Fruit fly (Drosophila melanogaster) whole organism, embryonic: ENCODE data around the gene mRpL14.

Experiments
- Asciz ChIP-seq: fragments of 200-800 bp; sonication (Bioruptor generic); optimal IDR thresholded peaks from 2 replicates; lab custom pipeline; 2017; ENCODE audit warnings: missing biosample characterization, mild to moderate bottlenecking, missing genetic modification characterization, missing genetic modification reagents
- CG11247 ChIP-seq: fragments of 200-800 bp; sonication (Bioruptor generic); IDR thresholded peaks from 2 replicates; pipeline ENCODE4 v1.3.6; 2022; ENCODE audit warnings: missing biosample characterization, missing genetic modification characterization
- CG1233 ChIP-seq: fragments of 200-800 bp; sonication (Bioruptor generic); optimal IDR thresholded peaks from 4 replicates; lab custom pipeline; 2018; ENCODE audit warnings: missing biosample characterization, mild to moderate bottlenecking, missing genetic modification characterization
- CG13894 ChIP-seq: fragments of 200-800 bp; sonication (Bioruptor generic); optimal IDR thresholded peaks from 3 replicates; lab custom pipeline; 2018; ENCODE audit warnings: missing biosample characterization, mild to moderate bottlenecking, missing genetic modification characterization, moderate library complexity
- CG14441 ChIP-seq: fragments of 200-800 bp; sonication (Bioruptor generic); IDR thresholded peaks from 2 replicates; pipeline ENCODE4 v1.3.6; 2022; ENCODE audit warnings: missing biosample characterization, missing genetic modification characterization
- CG1603 ChIP-seq: fragments of 200-800 bp; sonication (Bioruptor generic); optimal IDR thresholded peaks from 2 replicates; lab custom pipeline; 2019; ENCODE audit warnings: missing biosample characterization, mild to moderate bottlenecking, missing genetic modification characterization, moderate library complexity
- CG17361 ChIP-seq: fragments of 200-800 bp; sonication (Bioruptor generic); IDR thresholded peaks from 3 replicates; pipeline ENCODE4 v1.3.6; 2022; ENCODE audit warnings: missing biosample characterization, missing genetic modification characterization
- CG2712 ChIP-seq: fragments of 200-800 bp; optimal IDR thresholded peaks from 3 replicates; lab custom pipeline; 2019; ENCODE audit warnings: missing biosample characterization, mild to moderate bottlenecking, missing genetic modification characterization, moderate library complexity
- CG3065 ChIP-seq: fragments of 200-800 bp; sonication (Bioruptor generic); optimal IDR thresholded peaks from 2 replicates; lab custom pipeline; 2016; ENCODE audit warnings: missing biosample characterization, missing genetic modification characterization
- CG31224 ChIP-seq: fragments of 200-800 bp; sonication (Bioruptor generic); IDR thresholded peaks from 2 replicates; pipeline ENCODE4 v1.3.6; 2022; ENCODE audit warnings: missing biosample characterization, missing genetic modification characterization
- CG6272 ChIP-seq: fragments of 200-800 bp; sonication (Bioruptor generic); IDR thresholded peaks from 2 replicates; pipeline ENCODE4 v1.3.6; 2022; ENCODE audit warnings: missing biosample characterization, missing genetic modification characterization
- CG6689 ChIP-seq: fragments of 200-800 bp; sonication (Bioruptor generic); IDR thresholded peaks from 2 replicates; pipeline ENCODE4 v1.3.6; 2022; ENCODE audit warnings: missing biosample characterization, missing genetic modification characterization
- CG8388 ChIP-seq: fragments of 200-800 bp; sonication (Bioruptor generic); optimal IDR thresholded peaks from 2 replicates; lab custom pipeline; 2019; ENCODE audit warnings: missing biosample characterization, mild to moderate bottlenecking, missing genetic modification characterization, moderate library complexity
- CG8478 ChIP-seq: fragments of >200 bp; optimal IDR thresholded peaks from 2 replicates; lab custom pipeline; 2018
- CG8765 ChIP-seq: fragments of 200-800 bp; sonication (Bioruptor generic); IDR thresholded peaks from 2 replicates; pipeline ENCODE4 v1.3.6; 2022; ENCODE audit warnings: missing biosample characterization, missing genetic modification characterization
- CG8924 ChIP-seq: fragments of 200-800 bp; optimal IDR thresholded peaks from 3 replicates; lab custom pipeline; 2019; ENCODE audit warnings: missing biosample characterization, mild to moderate bottlenecking, missing genetic modification characterization, moderate library complexity
- CG8944 ChIP-seq: fragments of 200-800 bp; sonication (Bioruptor generic); optimal IDR thresholded peaks from 3 replicates; lab custom pipeline; 2016; ENCODE audit warnings: missing biosample characterization, missing genetic modification characterization
- Dbx ChIP-seq: fragments of 200-800 bp; sonication (Bioruptor generic); IDR thresholded peaks from 3 replicates; pipeline ENCODE4 v1.3.6; 2022; ENCODE audit warnings: missing biosample characterization, missing genetic modification characterization
- Dek ChIP-seq: fragments of 200-800 bp; sonication (Bioruptor generic); optimal IDR thresholded peaks from 3 replicates; lab custom pipeline; 2019; ENCODE audit warnings: missing biosample characterization, mild to moderate bottlenecking, missing genetic modification characterization, moderate library complexity
- Drgx ChIP-seq: fragments of 200-800 bp; sonication (Bioruptor generic); IDR thresholded peaks from 2 replicates; pipeline ENCODE4 v1.3.6; 2022; ENCODE audit warnings: missing biosample characterization, missing genetic modification characterization
- Hr78 ChIP-seq, 2 experiments: fragments of 200-800 bp in 1 of 2; fragments of >200 bp in 1 of 2; sonication (Bioruptor generic) in 1 of 2; optimal IDR thresholded peaks; 2 replicates each; lab custom pipeline; 2017 to 2019; ENCODE audit warnings: missing biosample characterization in 2 of 2, missing genetic modification characterization in 2 of 2, mild to moderate bottlenecking in 1 of 2, moderate library complexity in 1 of 2
- Lhr ChIP-seq: fragments of 200-800 bp; sonication (Bioruptor generic); optimal IDR thresholded peaks from 3 replicates; lab custom pipeline; 2017; ENCODE audit warnings: mild to moderate bottlenecking, missing biosample characterization, missing genetic modification reagents, missing genetic modification characterization
- MESR4 ChIP-seq: fragments of 200-800 bp; sonication (Bioruptor generic); optimal IDR thresholded peaks from 2 replicates; lab custom pipeline; 2018; ENCODE audit warnings: missing biosample characterization, mild to moderate bottlenecking, missing genetic modification characterization, moderate library complexity
- Meics ChIP-seq: fragments of 200-800 bp; sonication (Bioruptor generic); optimal IDR thresholded peaks from 2 replicates; lab custom pipeline; 2017; ENCODE audit warnings: missing biosample characterization, mild to moderate bottlenecking, missing genetic modification characterization
- NK7.1 ChIP-seq: fragments of 200-800 bp; sonication (Bioruptor generic); optimal IDR thresholded peaks from 3 replicates; lab custom pipeline; 2016; ENCODE audit warnings: missing biosample characterization, missing genetic modification characterization
- NfI ChIP-seq: fragments of 200-800 bp; sonication (Bioruptor generic); optimal IDR thresholded peaks from 3 replicates; lab custom pipeline; 2018; ENCODE audit warnings: missing biosample characterization, mild to moderate bottlenecking, missing genetic modification characterization, moderate library complexity
- Ptx1 ChIP-seq: fragments of 200-800 bp; sonication (Bioruptor generic); IDR thresholded peaks from 2 replicates; pipeline ENCODE4 v1.3.6; 2022; ENCODE audit warnings: missing biosample characterization, missing genetic modification characterization
- Scr ChIP-seq: fragments of 200-800 bp; sonication (Bioruptor generic); IDR thresholded peaks from 2 replicates; pipeline ENCODE4 v1.3.6; 2022; ENCODE audit warnings: missing biosample characterization, missing genetic modification characterization; ENCODE audit not compliant: partially characterized antibody
- Spps ChIP-seq: fragments of 200-800 bp; sonication (Bioruptor generic); optimal IDR thresholded peaks from 2 replicates; lab custom pipeline; 2018; ENCODE audit warnings: missing biosample characterization, mild to moderate bottlenecking, missing genetic modification characterization
- Taf1 ChIP-seq: fragments of 200-800 bp; sonication (Bioruptor generic); IDR thresholded peaks from 2 replicates; pipeline ENCODE4 v1.3.6; 2022; ENCODE audit warnings: missing biosample characterization, missing genetic modification characterization
- Trl ChIP-seq, 3 experiments: fragments of >200 bp in 2 of 3; fragments of 200-800 bp in 1 of 3; sonication (Bioruptor generic) in 1 of 3; optimal IDR thresholded peaks; 2 replicates in 1 of 3; 3 replicates in 2 of 3; lab custom pipeline; 2016 to 2017; ENCODE audit warnings: missing biosample characterization in 1 of 3, missing genetic modification characterization in 1 of 3
- ap ChIP-seq: fragments of 200-800 bp; sonication (Bioruptor generic); IDR thresholded peaks from 2 replicates; pipeline ENCODE4 v1.3.6; 2022; ENCODE audit warnings: missing biosample characterization, missing genetic modification characterization
- ase ChIP-seq: fragments of 200-800 bp; sonication (Bioruptor generic); IDR thresholded peaks from 3 replicates; pipeline ENCODE4 v1.3.6; 2022; ENCODE audit warnings: missing biosample characterization, missing genetic modification characterization
- ash1 ChIP-seq: fragments of 200-800 bp; sonication (Bioruptor generic); optimal IDR thresholded peaks from 2 replicates; lab custom pipeline; 2018; ENCODE audit warnings: missing biosample characterization, mild to moderate bottlenecking, missing genetic modification characterization
- cas ChIP-seq: fragments of 200-800 bp; sonication (Bioruptor generic); IDR thresholded peaks from 2 replicates; pipeline ENCODE4 v1.3.6; 2022; ENCODE audit warnings: missing biosample characterization, missing genetic modification characterization
- ci ChIP-seq: fragments of 200-800 bp; sonication (Bioruptor generic); IDR thresholded peaks from 3 replicates; pipeline ENCODE4 v1.3.6; 2022; ENCODE audit warnings: missing biosample characterization, missing genetic modification characterization
- croc ChIP-seq: fragments of 200-800 bp; sonication (Bioruptor generic); conservative IDR thresholded peaks from 3 replicates; pipeline ENCODE4 v1.3.6; 2022; ENCODE audit warnings: missing biosample characterization, missing genetic modification characterization
- dati ChIP-seq: fragments of 200-800 bp; sonication (Bioruptor generic); IDR thresholded peaks from 2 replicates; pipeline ENCODE4 v1.3.6; 2022; ENCODE audit warnings: missing biosample characterization, missing genetic modification characterization
- jumu ChIP-seq: fragments of 200-800 bp; sonication (Bioruptor generic); optimal IDR thresholded peaks from 3 replicates; lab custom pipeline; 2016; ENCODE audit warnings: missing biosample characterization, missing genetic modification characterization
- kni ChIP-seq: fragments of 200-800 bp; sonication (Bioruptor generic); optimal IDR thresholded peaks from 3 replicates; lab custom pipeline; 2017; ENCODE audit warnings: mild to moderate bottlenecking, missing biosample characterization, missing genetic modification reagents, missing genetic modification characterization
- otp ChIP-seq: fragments of 200-800 bp; sonication (Bioruptor generic); IDR thresholded peaks from 3 replicates; pipeline ENCODE4, ENCODE4 v1.3.6; 2022; ENCODE audit warnings: missing biosample characterization, missing genetic modification characterization
- pb ChIP-seq: fragments of 200-800 bp; sonication (Bioruptor generic); optimal IDR thresholded peaks from 3 replicates; lab custom pipeline; 2016; ENCODE audit warnings: missing biosample characterization, missing genetic modification characterization
- pfk ChIP-seq: fragments of 200-800 bp; sonication (Bioruptor generic); optimal IDR thresholded peaks from 2 replicates; lab custom pipeline; 2018; ENCODE audit warnings: missing biosample characterization, mild to moderate bottlenecking, missing genetic modification characterization, moderate library complexity
- pnt ChIP-seq: fragments of 200-800 bp; sonication (Bioruptor generic); optimal IDR thresholded peaks from 3 replicates; lab custom pipeline; 2016; ENCODE audit warnings: missing biosample characterization, missing genetic modification characterization
- sob ChIP-seq: fragments of 200-800 bp; sonication (Bioruptor generic); IDR thresholded peaks from 2 replicates; pipeline ENCODE4 v1.3.6; 2022; ENCODE audit warnings: missing biosample characterization, missing genetic modification characterization
- tna ChIP-seq: fragments of 200-800 bp; sonication (Bioruptor generic); IDR thresholded peaks from 2 replicates; pipeline ENCODE4 v1.3.6; 2022; ENCODE audit warnings: missing biosample characterization, missing genetic modification characterization; ENCODE audit not compliant: partially characterized antibody
- trh ChIP-seq: fragments of 200-800 bp; sonication (Bioruptor generic); optimal IDR thresholded peaks from 2 replicates; lab custom pipeline; 2016; ENCODE audit warnings: missing biosample characterization, missing genetic modification characterization
- tx ChIP-seq: fragments of 200-800 bp; sonication (Bioruptor generic); optimal IDR thresholded peaks from 2 replicates; lab custom pipeline; 2016; ENCODE audit warnings: missing biosample characterization, missing genetic modification characterization
- vvl ChIP-seq: fragments of 200-800 bp; sonication (Bioruptor generic); IDR thresholded peaks from 2 replicates; pipeline ENCODE4 v1.3.6; 2022; ENCODE audit warnings: missing biosample characterization, missing genetic modification characterization

Gene mRpL14

DNA sequence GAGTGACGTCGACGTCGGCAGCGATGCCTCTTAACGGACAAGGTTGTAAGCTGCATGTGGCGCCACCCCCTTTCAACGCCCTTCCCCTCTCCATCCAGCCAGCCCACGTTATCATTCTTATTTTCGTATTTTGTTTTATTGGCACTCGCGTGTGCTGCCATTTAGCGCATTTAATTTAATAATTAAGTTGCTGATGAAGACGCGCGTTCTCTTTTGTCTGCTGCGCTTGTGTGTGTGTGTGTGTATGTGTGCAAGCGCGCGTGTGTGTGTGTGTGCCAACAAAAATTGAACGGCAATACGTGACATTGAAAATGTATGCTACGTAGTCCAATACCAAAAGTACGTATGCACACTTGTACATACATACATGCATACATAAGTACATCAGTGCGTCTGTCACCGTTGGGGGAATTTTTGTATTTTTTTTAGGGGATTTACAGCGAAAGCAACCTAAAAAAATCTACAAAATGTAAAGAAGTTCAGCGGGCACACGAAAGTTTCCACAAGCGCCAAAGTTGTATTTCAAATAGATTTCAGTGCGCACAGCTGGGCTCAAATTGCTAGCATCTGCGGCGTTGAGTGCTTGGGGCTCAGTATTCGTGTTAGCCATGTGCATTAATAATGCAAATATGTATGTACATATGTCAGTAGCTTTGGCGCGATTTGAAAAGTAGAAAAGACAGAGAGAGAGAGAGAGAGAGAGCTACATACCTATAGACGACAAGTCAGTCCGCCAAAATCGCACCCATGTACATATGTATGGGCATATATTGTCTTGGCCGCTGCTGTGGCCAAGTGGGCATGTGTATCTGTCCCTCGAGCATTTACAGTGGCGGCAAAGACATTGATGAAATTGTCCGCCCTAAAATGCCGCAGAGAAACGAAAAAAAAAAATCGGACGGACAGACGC, 42.6 kb downstream of the mRpL14 start (continued):
- TF ChIP-seq CG8388 (GFP tag; lab: Kevin White, UChicago) (peak; percentile 82), ap (GFP tag; lab: Robert Waterston, UW) (peak; percentile 61), CG17361 (GFP tag; lab: Robert Waterston, UW) (peak; percentile 89), NfI (GFP tag; lab: Kevin White, UChicago) (peak; percentile 79), Taf1 (GFP tag; lab: Robert Waterston, UW) (peak; percentile 37; the same call in 1 of the 2 replicates), ci (GFP tag; lab: Robert Waterston, UW) (peak; percentile 88), CG8478 (lab: Kevin White, UChicago) (no peak), Dek (peak; percentile 57), CG8924 (tag; lab: Kevin White, UChicago) (peak; percentile 83), cas (GFP tag; lab: Robert Waterston, UW) (no peak), ash1 (GFP tag; lab: Kevin White, UChicago) (no peak), Asciz (GFP tag; lab: Kevin White, UChicago) (peak; percentile 73), Meics (GFP tag; lab: Kevin White, UChicago) (peak; percentile 76), CG3065 (GFP tag; lab: Kevin White, UChicago) (peak; percentile 55), CG8944 (GFP tag; lab: Kevin White, UChicago) (peak; percentile 81), vvl (GFP tag; lab: Robert Waterston, UW) (peak; percentile 91), Drgx (GFP tag; lab: Robert Waterston, UW) (peak; percentile 78), NK7.1 (GFP tag; lab: Kevin White, UChicago) (peak; percentile 35), dati (GFP tag; lab: Robert Waterston, UW) (no peak), Trl (optimal IDR thresholded peaks at IDR 0.05; lab: Kevin White, UChicago) (no peak), Trl (GFP tag; optimal IDR thresholded peaks at IDR 0.05; lab: Kevin White, UChicago) (peak; percentile 86), kni (peak; percentile 57), Ptx1 (GFP tag; lab: Robert Waterston, UW) (peak; percentile 91), pb (peak; percentile 82), Scr (GFP tag; lab: Robert Waterston, UW) (no peak), croc (GFP tag; lab: Robert Waterston, UW) (peak; percentile 81), pfk (no peak), CG1233 (peak; percentile 78), jumu (peak; percentile 86), sob (peak; percentile 72), CG8765 (peak; percentile 68), Spps (tag; lab: Kevin White, UChicago) (peak; percentile 55), otp (GFP tag; lab: Robert Waterston, UW) (peak; percentile 65; the same call in 1 of the 3 replicates), CG1603 (tag; lab: Kevin White, UChicago) (peak; percentile 90), CG11247 (GFP tag; lab: Robert Waterston, UW) (peak; percentile 66; the same call in 1 of the 2 replicates), CG6272 (GFP tag; lab: Robert Waterston, UW) (peak; percentile 64), Hr78 (GFP tag; optimal IDR thresholded peaks at IDR 0.05; lab: Kevin White, UChicago) (peak in 1 of 2 experiments; percentile 56), ase (GFP tag; lab: Robert Waterston, UW) (peak; percentile 56; the same call in 2 of the 3 replicates), pnt (peak; percentile 74), tx (GFP tag; lab: Kevin White, UChicago) (peak; percentile 79), CG31224 (GFP tag; lab: Robert Waterston, UW) (peak; percentile 68; the same call in 1 of the 2 replicates), MESR4 (GFP tag; lab: Kevin White, UChicago) (peak; percentile 11), CG13894 (no peak), Lhr (peak; percentile 52), CG2712 (tag; lab: Kevin White, UChicago) (peak; percentile 84), trh (GFP tag; lab: Kevin White, UChicago) (peak; percentile 21), CG6689 (GFP tag; lab: Robert Waterston, UW) (peak; percentile 90), Dbx (GFP tag; lab: Robert Waterston, UW) (peak; percentile 77), CG14441 (GFP tag; lab: Robert Waterston, UW) (peak; percentile 87), tna (GFP tag; lab: Robert Waterston, UW) (no peak)
